Fruit fly (Drosophila melanogaster) whole organism, embryonic: ENCODE results near the gene CG31627.

Source experiments
- Ada2b ChIP-seq: fragments of 200-800 bp; sonication (Bioruptor generic); IDR thresholded peaks from 2 replicates; pipeline ENCODE4 v1.3.6; 2022; ENCODE audit warnings: missing biosample characterization, missing genetic modification characterization
- Bdp1 ChIP-seq: fragments of 200-800 bp; sonication (Bioruptor generic); optimal IDR thresholded peaks from 3 replicates; lab custom pipeline; 2016; ENCODE audit warnings: missing biosample characterization, missing genetic modification characterization
- CG10979 ChIP-seq: fragments of 200-800 bp; sonication (Bioruptor generic); optimal IDR thresholded peaks from 2 replicates; lab custom pipeline; 2018; ENCODE audit warnings: missing biosample characterization, mild to moderate bottlenecking, missing genetic modification characterization, moderate library complexity
- CG11696 ChIP-seq: fragments of 200-800 bp; sonication (Bioruptor generic); IDR thresholded peaks from 2 replicates; pipeline ENCODE4 v1.3.6; 2022; ENCODE audit warnings: missing biosample characterization, missing genetic modification characterization
- CG12071 ChIP-seq: fragments of 200-800 bp; sonication (Bioruptor generic); optimal IDR thresholded peaks from 3 replicates; lab custom pipeline; 2018; ENCODE audit warnings: missing biosample characterization, mild to moderate bottlenecking, missing genetic modification characterization
- CG13287 ChIP-seq: fragments of 200-800 bp; sonication (Bioruptor generic); IDR thresholded peaks from 2 replicates; pipeline ENCODE4 v1.3.6; 2022; ENCODE audit warnings: missing biosample characterization, missing genetic modification characterization; ENCODE audit not compliant: partially characterized antibody
- CG15601 ChIP-seq: fragments of 200-800 bp; sonication (Bioruptor generic); optimal IDR thresholded peaks from 3 replicates; lab custom pipeline; 2019; ENCODE audit warnings: missing biosample characterization, mild to moderate bottlenecking, missing genetic modification characterization, moderate library complexity
- CG15696 ChIP-seq: fragments of 200-800 bp; sonication (Bioruptor generic); optimal IDR thresholded peaks from 2 replicates; lab custom pipeline; 2019; ENCODE audit warnings: missing biosample characterization, mild to moderate bottlenecking, missing genetic modification characterization, moderate library complexity
- CG17568 ChIP-seq: fragments of 200-800 bp; sonication (Bioruptor generic); optimal IDR thresholded peaks from 2 replicates; lab custom pipeline; 2018; ENCODE audit warnings: missing biosample characterization, mild to moderate bottlenecking, missing genetic modification characterization, moderate library complexity
- CG17802 ChIP-seq: fragments of 200-800 bp; sonication (Bioruptor generic); optimal IDR thresholded peaks from 2 replicates; lab custom pipeline; 2018; ENCODE audit warnings: missing biosample characterization, mild to moderate bottlenecking, missing genetic modification characterization, moderate library complexity
- CG18011 ChIP-seq: fragments of 200-800 bp; sonication (Bioruptor generic); optimal IDR thresholded peaks from 2 replicates; lab custom pipeline; 2017; ENCODE audit warnings: missing biosample characterization, missing genetic modification characterization, mild to moderate bottlenecking, moderate library complexity, missing genotype
- CG18619 ChIP-seq: fragments of 200-800 bp; sonication (Bioruptor generic); optimal IDR thresholded peaks from 3 replicates; lab custom pipeline; 2017; ENCODE audit warnings: missing biosample characterization, mild to moderate bottlenecking, missing genetic modification characterization
- CG2120 ChIP-seq: fragments of 200-800 bp; sonication (Bioruptor generic); optimal IDR thresholded peaks from 3 replicates; lab custom pipeline; 2016; ENCODE audit warnings: missing biosample characterization, missing genetic modification characterization
- CG2678 ChIP-seq: fragments of 200-800 bp; sonication (Bioruptor generic); optimal IDR thresholded peaks from 3 replicates; lab custom pipeline; 2019; ENCODE audit warnings: missing biosample characterization, mild to moderate bottlenecking, missing genetic modification characterization, moderate library complexity
- CG33557 ChIP-seq: fragments of 200-800 bp; sonication (Bioruptor generic); optimal IDR thresholded peaks from 2 replicates; lab custom pipeline; 2019; ENCODE audit warnings: missing biosample characterization, mild to moderate bottlenecking, missing genetic modification characterization, moderate library complexity
- CG34376 ChIP-seq: fragments of 200-800 bp; sonication (Bioruptor generic); optimal IDR thresholded peaks from 2 replicates; lab custom pipeline; 2018; ENCODE audit warnings: missing biosample characterization, mild to moderate bottlenecking, missing genetic modification characterization
- CG3847 ChIP-seq: fragments of 200-800 bp; sonication (Bioruptor generic); IDR thresholded peaks from 2 replicates; pipeline ENCODE4 v1.3.6; 2022; ENCODE audit warnings: missing biosample characterization, missing genetic modification characterization
- CG4730 ChIP-seq: fragments of 200-800 bp; sonication (Bioruptor generic); IDR thresholded peaks from 2 replicates; pipeline ENCODE4 v1.3.6; 2022; ENCODE audit warnings: missing biosample characterization, missing genetic modification characterization
- CG5953 ChIP-seq: fragments of 200-800 bp; sonication (Bioruptor generic); IDR thresholded peaks from 2 replicates; pipeline ENCODE4 v1.3.6; 2022; ENCODE audit warnings: missing biosample characterization, missing genetic modification characterization
- CG6765 ChIP-seq: fragments of 200-800 bp; sonication (Bioruptor generic); optimal IDR thresholded peaks from 3 replicates; lab custom pipeline; 2017; ENCODE audit warnings: missing biosample characterization, mild to moderate bottlenecking, missing genetic modification characterization
- CG8089 ChIP-seq: fragments of 200-800 bp; sonication (Bioruptor generic); optimal IDR thresholded peaks from 3 replicates; lab custom pipeline; 2016; ENCODE audit warnings: missing biosample characterization, missing genetic modification characterization
- Camta ChIP-seq: fragments of 200-800 bp; sonication (Bioruptor generic); optimal IDR thresholded peaks from 2 replicates; lab custom pipeline; 2016; ENCODE audit warnings: missing biosample characterization, missing genetic modification characterization
- CrebB ChIP-seq: fragments of 200-800 bp; sonication (Bioruptor generic); optimal IDR thresholded peaks from 3 replicates; lab custom pipeline; 2018; ENCODE audit warnings: missing biosample characterization, mild to moderate bottlenecking, missing genetic modification characterization
- Dek ChIP-seq: fragments of 200-800 bp; sonication (Bioruptor generic); optimal IDR thresholded peaks from 3 replicates; lab custom pipeline; 2019; ENCODE audit warnings: missing biosample characterization, mild to moderate bottlenecking, missing genetic modification characterization, moderate library complexity
- Dip2 ChIP-seq: fragments of 200-800 bp; sonication (Bioruptor generic); IDR thresholded peaks from 2 replicates; pipeline ENCODE4 v1.3.6; 2022; ENCODE audit warnings: missing biosample characterization, missing genetic modification characterization
- Dref ChIP-seq: fragments of 200-800 bp; sonication (Bioruptor generic); IDR thresholded peaks from 2 replicates; pipeline ENCODE4 v1.3.6; 2022; ENCODE audit warnings: missing biosample characterization, missing genetic modification characterization
- HLH3B ChIP-seq: fragments of 200-800 bp; sonication (Bioruptor generic); IDR thresholded peaks from 2 replicates; pipeline ENCODE4 v1.3.6; 2022; ENCODE audit warnings: missing biosample characterization, missing genetic modification characterization
- HLH54F ChIP-seq: fragments of 200-800 bp; sonication (Bioruptor generic); optimal IDR thresholded peaks from 3 replicates; lab custom pipeline; 2016; ENCODE audit warnings: missing biosample characterization, missing genetic modification characterization
- Lhr ChIP-seq: fragments of 200-800 bp; sonication (Bioruptor generic); optimal IDR thresholded peaks from 3 replicates; lab custom pipeline; 2017; ENCODE audit warnings: mild to moderate bottlenecking, missing biosample characterization, missing genetic modification reagents, missing genetic modification characterization
- Med ChIP-seq: fragments of 200-800 bp; sonication (Bioruptor generic); peaks from one replicate; lab custom pipeline; 2016; ENCODE audit warnings: missing biosample characterization, missing genetic modification characterization, mild to moderate bottlenecking, inconsistent platforms, moderate library complexity
- Mes4 ChIP-seq: fragments of 200-800 bp; sonication (Bioruptor generic); optimal IDR thresholded peaks from 2 replicates; lab custom pipeline; 2016; ENCODE audit warnings: missing biosample characterization, missing genetic modification characterization
- NFAT ChIP-seq: fragments of 200-800 bp; sonication (Bioruptor generic); IDR thresholded peaks from 2 replicates; pipeline ENCODE4 v1.3.6; 2022; ENCODE audit warnings: missing biosample characterization, missing genetic modification characterization
- Rfx ChIP-seq: fragments of 200-800 bp; sonication (Bioruptor generic); IDR thresholded peaks from 2 replicates; pipeline ENCODE4 v1.3.6; 2022; ENCODE audit warnings: missing biosample characterization, missing genetic modification characterization
- Six4 ChIP-seq: fragments of 200-800 bp; sonication (Bioruptor generic); optimal IDR thresholded peaks from 2 replicates; lab custom pipeline; 2016; ENCODE audit warnings: missing biosample characterization, missing genetic modification characterization
- TFAM ChIP-seq: fragments of 200-800 bp; sonication (Bioruptor generic); optimal IDR thresholded peaks from 2 replicates; lab custom pipeline; 2017; ENCODE audit warnings: missing biosample characterization, missing genetic modification characterization, inconsistent platforms
- chm ChIP-seq: fragments of 200-800 bp; sonication (Bioruptor generic); IDR thresholded peaks from 2 replicates; pipeline ENCODE4 v1.3.6; 2022; ENCODE audit warnings: missing biosample characterization, missing genetic modification characterization
- crc ChIP-seq: fragments of 200-800 bp; sonication (Bioruptor generic); optimal IDR thresholded peaks from 2 replicates; lab custom pipeline; 2016; ENCODE audit warnings: missing biosample characterization, missing genetic modification characterization
- crol ChIP-seq: fragments of 200-800 bp; sonication (Bioruptor generic); IDR thresholded peaks from 2 replicates; pipeline ENCODE4 v1.3.6; 2022; ENCODE audit warnings: missing biosample characterization, missing genetic modification characterization
- dm ChIP-seq: fragments of 200-800 bp; sonication (Bioruptor generic); optimal IDR thresholded peaks from 3 replicates; lab custom pipeline; 2016; ENCODE audit warnings: missing biosample characterization, missing genetic modification characterization
- en ChIP-seq: fragments of 200-800 bp; sonication (Bioruptor generic); optimal IDR thresholded peaks from 2 replicates; lab custom pipeline; 2016; ENCODE audit warnings: missing biosample characterization, missing genetic modification characterization
- fd102C ChIP-seq: fragments of 200-800 bp; sonication (Bioruptor generic); optimal IDR thresholded peaks from 2 replicates; lab custom pipeline; 2018; ENCODE audit warnings: missing biosample characterization, mild to moderate bottlenecking, missing genetic modification characterization, moderate library complexity
- gro ChIP-seq: fragments of 200-800 bp; sonication (Bioruptor generic); optimal IDR thresholded peaks from 2 replicates; lab custom pipeline; 2016; ENCODE audit warnings: missing biosample characterization, missing genetic modification characterization
- her ChIP-seq: fragments of 200-800 bp; sonication (Bioruptor generic); optimal IDR thresholded peaks from 2 replicates; lab custom pipeline; 2016; ENCODE audit warnings: missing biosample characterization, missing genetic modification characterization
- lbe ChIP-seq: fragments of 200-800 bp; sonication (Bioruptor generic); optimal IDR thresholded peaks from 2 replicates; lab custom pipeline; 2016; ENCODE audit warnings: missing biosample characterization, mild to moderate bottlenecking, missing genetic modification characterization
- odd ChIP-seq: fragments of 200-800 bp; sonication (Bioruptor generic); optimal IDR thresholded peaks from 2 replicates; lab custom pipeline; 2017; ENCODE audit warnings: missing biosample characterization, mild to moderate bottlenecking, missing genetic modification characterization
- pros ChIP-seq: fragments of 200-800 bp; sonication (Bioruptor generic); optimal IDR thresholded peaks from 3 replicates; lab custom pipeline; 2019; ENCODE audit warnings: missing biosample characterization, mild to moderate bottlenecking, missing genetic modification characterization, moderate library complexity
- psq ChIP-seq: fragments of 200-800 bp; sonication (Bioruptor generic); optimal IDR thresholded peaks from 2 replicates; lab custom pipeline; 2017; ENCODE audit warnings: missing biosample characterization, missing genetic modification characterization
- pzg ChIP-seq: fragments of 200-800 bp; sonication (Bioruptor generic); optimal IDR thresholded peaks from 3 replicates; lab custom pipeline; 2018; ENCODE audit warnings: missing biosample characterization, mild to moderate bottlenecking, missing genetic modification characterization, moderate library complexity
- scrt ChIP-seq: fragments of 200-800 bp; sonication (Bioruptor generic); optimal IDR thresholded peaks from 2 replicates; lab custom pipeline; 2018; ENCODE audit warnings: missing biosample characterization, mild to moderate bottlenecking, missing genetic modification characterization, moderate library complexity
- tgo ChIP-seq: fragments of 200-800 bp; sonication (Bioruptor generic); IDR thresholded peaks from 3 replicates; pipeline ENCODE4 v1.3.6; 2022; ENCODE audit warnings: missing biosample characterization, missing genetic modification characterization
- tna ChIP-seq: fragments of 200-800 bp; sonication (Bioruptor generic); IDR thresholded peaks from 2 replicates; pipeline ENCODE4 v1.3.6; 2022; ENCODE audit warnings: missing biosample characterization, missing genetic modification characterization; ENCODE audit not compliant: partially characterized antibody
- usp ChIP-seq: fragments of >200 bp; optimal IDR thresholded peaks from 2 replicates; lab custom pipeline; 2017; ENCODE audit warnings: missing biosample characterization, missing genetic modification characterization

Gene CG31627

dm6 chr2L:21166422-21166821, 6.6 kb upstream of the CG31627 start (continued):
- no peak for TF ChIP-seq CG33557 (GFP tag; lab: Kevin White, UChicago)
- no peak for TF ChIP-seq TFAM (GFP tag; lab: Kevin White, UChicago)
- TF ChIP-seq dm (GFP tag; lab: Kevin White, UChicago), result peak; percentile 59
- TF ChIP-seq CG3847, result peak; percentile 24; the same call in 1 of the 2 replicates
- peak; percentile 22; the same call in 1 of the 2 replicates for TF ChIP-seq Rfx (GFP tag; lab: Robert Waterston, UW)
- peak; percentile 41 for TF ChIP-seq gro
- no peak for TF ChIP-seq Bdp1 (GFP tag; lab: Kevin White, UChicago)
- TF ChIP-seq tgo (GFP tag; lab: Robert Waterston, UW), result no peak
- TF ChIP-seq Dref (GFP tag; lab: Robert Waterston, UW), result no peak
- TF ChIP-seq Six4 (GFP tag; lab: Kevin White, UChicago), result no peak
- TF ChIP-seq Med (GFP tag; lab: Kevin White, UChicago), result peak; percentile 84
- no peak for TF ChIP-seq CG8089 (GFP tag; lab: Kevin White, UChicago)
- TF ChIP-seq Mes4 (GFP tag; lab: Kevin White, UChicago), result no peak
- no peak for TF ChIP-seq tna (GFP tag; lab: Robert Waterston, UW)
- TF ChIP-seq CG5953, result no peak
- TF ChIP-seq CG15696 (tag; lab: Kevin White, UChicago), result no peak
- no peak for TF ChIP-seq CG10979 (tag; lab: Kevin White, UChicago)
- TF ChIP-seq crc (GFP tag; lab: Kevin White, UChicago), result no peak
- no peak for TF ChIP-seq lbe (GFP tag; lab: Kevin White, UChicago)
- no peak for TF ChIP-seq CG18619 (GFP tag; lab: Kevin White, UChicago)
- TF ChIP-seq pzg (GFP tag; lab: Kevin White, UChicago), result peak; percentile 63
- TF ChIP-seq CG4730 (GFP tag; lab: Robert Waterston, UW), result no peak
- no peak for TF ChIP-seq HLH3B
- no peak for TF ChIP-seq CG17802 (tag; lab: Kevin White, UChicago)
- no peak for TF ChIP-seq pros (GFP tag; lab: Kevin White, UChicago)
- no peak for TF ChIP-seq her
- TF ChIP-seq odd, result no peak
- peak; percentile 10 for TF ChIP-seq HLH54F (GFP tag; lab: Kevin White, UChicago)
- TF ChIP-seq CG6765 (GFP tag; lab: Kevin White, UChicago), result no peak
- no peak for TF ChIP-seq chm
- no peak for TF ChIP-seq CG17568
- TF ChIP-seq Dip2, result no peak
- peak; percentile 8 for TF ChIP-seq CG2120 (GFP tag; lab: Kevin White, UChicago)
- TF ChIP-seq Ada2b (GFP tag; lab: Robert Waterston, UW), result 0 out of 2 replicates have a peak, but pooled peaks have one; percentile 7
- TF ChIP-seq CG2678 (tag; lab: Kevin White, UChicago), result no peak
- TF ChIP-seq CrebB, result no peak
- no peak for TF ChIP-seq Dek
- TF ChIP-seq Camta (GFP tag; lab: Kevin White, UChicago), result no peak
- TF ChIP-seq NFAT, result no peak
- no peak for TF ChIP-seq CG12071 (GFP tag; lab: Kevin White, UChicago)
- peak; percentile 22; the same call in 1 of the 2 replicates for TF ChIP-seq CG13287 (GFP tag; lab: Robert Waterston, UW)
- TF ChIP-seq Lhr, result no peak
- no peak for TF ChIP-seq psq (GFP tag; lab: Kevin White, UChicago)
- TF ChIP-seq fd102C (GFP tag; lab: Kevin White, UChicago), result no peak
- TF ChIP-seq en (GFP tag; lab: Kevin White, UChicago), result no peak
- no peak for TF ChIP-seq CG11696 (GFP tag; lab: Robert Waterston, UW)
- no peak for TF ChIP-seq crol (GFP tag; lab: Robert Waterston, UW)
- no peak for TF ChIP-seq CG18011 (GFP tag; lab: Kevin White, UChicago)
- no peak for TF ChIP-seq usp (GFP tag; lab: Kevin White, UChicago)
- no peak for TF ChIP-seq CG34376 (GFP tag; lab: Kevin White, UChicago)
- no peak for TF ChIP-seq scrt (GFP tag; lab: Kevin White, UChicago)
- TF ChIP-seq CG15601 (tag; lab: Kevin White, UChicago), result no peak
